Worm (Caenorhabditis elegans): ENCODE results near the gene srg-53.

ce11 chrV:908681-909080, 29.4 kb downstream of the srg-53 start:
- TF ChIP-seq elt-1 (tag; optimal IDR thresholded peaks at IDR 0.05) (no peak), ceh-82 (tag; optimal IDR thresholded peaks at IDR 0.05) (no peak), ztf-11 (tag; optimal IDR thresholded peaks at IDR 0.05) (no peak), ama-1 (optimal IDR thresholded peaks at IDR 0.05) (no peak), ztf-4 (tag; optimal IDR thresholded peaks at IDR 0.05) (no peak), lin-13 (GFP tag; optimal IDR thresholded peaks at IDR 0.05) (no peak)

Measured in whole organism, L2 larva.